Worm (Caenorhabditis elegans): Measurements from ENCODE around the gene mes-2.

- no peak for TF ChIP-seq ztf-3 (GFP tag; optimal IDR thresholded peaks at IDR 0.05)
- no peak for TF ChIP-seq lir-1 (GFP tag; conservative IDR thresholded peaks at IDR 0.05)
- TF ChIP-seq K11D2.4 (GFP tag; IDR thresholded peaks at IDR 0.05), result no peak
- TF ChIP-seq let-607 (tag; optimal IDR thresholded peaks at IDR 0.05), result no peak
- TF ChIP-seq F33H1.4 (GFP tag; IDR thresholded peaks at IDR 0.05), result peak; percentile 57
These were observed 29.9 kb downstream of the mes-2 start for ce11 chrII:14413709-14414108.
